Fruit fly (Drosophila melanogaster) whole organism, wandering third instar larva: ENCODE results near the gene CG1236.
A peak's percentile ranks its signal among the peaks of the same experiment; 100 is the strongest.

Source experiments
- Abd-B ChIP-seq: fragments of >200 bp; optimal IDR thresholded peaks from 2 replicates; lab custom pipeline; 2017; ENCODE audit warnings: missing biosample characterization, missing genetic modification characterization
- CG32264 ChIP-seq: fragments of 200-800 bp; sonication (Bioruptor generic); optimal IDR thresholded peaks from 2 replicates; lab custom pipeline; 2016; ENCODE audit warnings: missing biosample characterization, missing genetic modification characterization
- CrebA ChIP-seq: fragments of 200-800 bp; sonication (Bioruptor generic); optimal IDR thresholded peaks from 2 replicates; lab custom pipeline; 2016; ENCODE audit warnings: missing biosample characterization, mild to moderate bottlenecking, missing genetic modification characterization, borderline replicate concordance
- Dif ChIP-seq: fragments of 200-275, 200-300 bp; sonication (Bioruptor generic); optimal IDR thresholded peaks from 2 replicates; lab custom pipeline; 2018; ENCODE audit warnings: missing biosample characterization, missing genetic modification characterization; ENCODE audit not compliant: partially characterized antibody
- GATAd ChIP-seq: sonication (Bioruptor generic); optimal IDR thresholded peaks from 2 replicates; lab custom pipeline; 2016; ENCODE audit warnings: missing biosample characterization, missing genetic modification characterization
- HLH106 ChIP-seq: fragments of 200-800 bp; optimal IDR thresholded peaks from 3 replicates; lab custom pipeline; 2019; ENCODE audit warnings: missing biosample characterization, mild to moderate bottlenecking, missing genetic modification characterization, moderate library complexity
- Hnf4 ChIP-seq: fragments of 200-800 bp; sonication (Bioruptor generic); optimal IDR thresholded peaks from 2 replicates; lab custom pipeline; 2016; ENCODE audit warnings: missing biosample characterization, mild to moderate bottlenecking, missing genetic modification characterization
- Jra ChIP-seq: sonication (Bioruptor generic); optimal IDR thresholded peaks from 2 replicates; lab custom pipeline; 2016; ENCODE audit warnings: missing biosample characterization, missing genetic modification characterization
- Mio ChIP-seq: sonication (Bioruptor generic); optimal IDR thresholded peaks from 2 replicates; lab custom pipeline; 2016; ENCODE audit warnings: missing biosample characterization, missing genetic modification characterization
- Myc ChIP-seq: fragments of >200 bp; optimal IDR thresholded peaks from 2 replicates; lab custom pipeline; 2017
- Rel ChIP-seq, 2 experiments: fragments of 200-800 bp; sonication (Bioruptor generic) in 1 of 2; optimal IDR thresholded peaks; 2 replicates in 1 of 2; 3 replicates in 1 of 2; lab custom pipeline; 2016 to 2019; ENCODE audit warnings: mild to moderate bottlenecking in 2 of 2, missing biosample characterization in 2 of 2, missing genetic modification characterization in 2 of 2, moderate library complexity in 1 of 2
- Vsx2 ChIP-seq: fragments of 200-300, 225-300 bp; sonication (Bioruptor generic); optimal IDR thresholded peaks from 2 replicates; lab custom pipeline; 2018; ENCODE audit warnings: missing biosample characterization, missing genetic modification characterization; ENCODE audit not compliant: partially characterized antibody
- br ChIP-seq: fragments of 200-800 bp; sonication (Bioruptor generic); optimal IDR thresholded peaks from 2 replicates; lab custom pipeline; 2016; ENCODE audit warnings: missing biosample characterization, missing genetic modification characterization
- brk ChIP-seq: fragments of 200-800 bp; sonication (Bioruptor generic); optimal IDR thresholded peaks from 2 replicates; lab custom pipeline; 2016; ENCODE audit warnings: missing biosample characterization, mild to moderate bottlenecking, missing genetic modification characterization
- dmrt93B ChIP-seq: fragments of 200-800 bp; sonication (Bioruptor generic); optimal IDR thresholded peaks from 2 replicates; lab custom pipeline; 2018; ENCODE audit warnings: missing biosample characterization, mild to moderate bottlenecking, missing genetic modification characterization
- dsf ChIP-seq: sonication (Bioruptor generic); optimal IDR thresholded peaks from 2 replicates; lab custom pipeline; 2016; ENCODE audit warnings: missing biosample characterization, missing genetic modification characterization, borderline replicate concordance
- ey ChIP-seq: fragments of 200-800 bp; sonication (Bioruptor generic); optimal IDR thresholded peaks from 2 replicates; lab custom pipeline; 2016; ENCODE audit warnings: missing biosample characterization, missing genetic modification characterization
- foxo ChIP-seq, 2 experiments: fragments of 200-800 bp; sonication (Bioruptor generic); optimal IDR thresholded peaks; 2 replicates in 1 of 2; 3 replicates in 1 of 2; lab custom pipeline; 2016 to 2017; ENCODE audit warnings: missing biosample characterization in 2 of 2, missing genetic modification characterization in 2 of 2
- h ChIP-seq: fragments of 200-800 bp; sonication (Bioruptor generic); optimal IDR thresholded peaks from 3 replicates; lab custom pipeline; 2016; ENCODE audit warnings: missing biosample characterization, mild to moderate bottlenecking, missing genetic modification characterization
- jim ChIP-seq: fragments of 175-275, 200-325 bp; sonication (Bioruptor generic); optimal IDR thresholded peaks from 2 replicates; lab custom pipeline; 2016; ENCODE audit warnings: missing biosample characterization, mild to moderate bottlenecking, missing genetic modification characterization
- pan ChIP-seq: fragments of >200 bp; optimal IDR thresholded peaks from 2 replicates; lab custom pipeline; 2017
- rgr ChIP-seq: fragments of 200-800 bp; sonication (Bioruptor generic); optimal IDR thresholded peaks from 3 replicates; lab custom pipeline; 2016; ENCODE audit warnings: missing biosample characterization, mild to moderate bottlenecking, missing genetic modification characterization
- sage ChIP-seq: fragments of 200-800 bp; sonication (Bioruptor generic); optimal IDR thresholded peaks from 2 replicates; lab custom pipeline; 2016; ENCODE audit warnings: missing biosample characterization, mild to moderate bottlenecking, missing genetic modification characterization
- sv ChIP-seq: fragments of 200-800 bp; sonication (Bioruptor generic); optimal IDR thresholded peaks from 3 replicates; lab custom pipeline; 2016; ENCODE audit warnings: missing biosample characterization, missing genetic modification characterization
- tai ChIP-seq: sonication (Bioruptor generic); optimal IDR thresholded peaks from 2 replicates; lab custom pipeline; 2016; ENCODE audit warnings: missing biosample characterization, missing genetic modification characterization
- usp ChIP-seq: fragments of >200 bp; optimal IDR thresholded peaks from 2 replicates; lab custom pipeline; 2017; ENCODE audit warnings: missing biosample characterization, missing genetic modification characterization
- woc ChIP-seq: sonication (Bioruptor generic); optimal IDR thresholded peaks from 2 replicates; lab custom pipeline; 2016; ENCODE audit warnings: missing biosample characterization, mild to moderate bottlenecking, missing genetic modification characterization

Gene CG1236

dm6 chr3R:5705469-5706067 is 31.0 kb upstream of the CG1236 start:
- TF ChIP-seq woc (GFP tag; lab: Kevin White, UChicago), result no peak
- peak; percentile 53 for TF ChIP-seq HLH106 (tag; lab: Kevin White, UChicago)
- peak; percentile 7 for TF ChIP-seq sv (GFP tag; lab: Kevin White, UChicago)
- TF ChIP-seq Rel (GFP tag; optimal IDR thresholded peaks at IDR 0.05; lab: Kevin White, UChicago), result no peak
- no peak for TF ChIP-seq Rel (tag; optimal IDR thresholded peaks at IDR 0.05; lab: Kevin White, UChicago)
- peak; percentile 22 for TF ChIP-seq dmrt93B
- TF ChIP-seq rgr (GFP tag; lab: Kevin White, UChicago), result peak; percentile 26
- TF ChIP-seq dsf (GFP tag; lab: Kevin White, UChicago), result no peak
- TF ChIP-seq br (GFP tag; lab: Kevin White, UChicago), result no peak
- TF ChIP-seq brk, result no peak
- peak; percentile 63 for TF ChIP-seq h
- no peak for TF ChIP-seq Myc (lab: Kevin White, UChicago)
- TF ChIP-seq GATAd, result no peak
- no peak for TF ChIP-seq Abd-B
- no peak for TF ChIP-seq Vsx2 (GFP tag; lab: Kevin White, UChicago)
- TF ChIP-seq foxo (GFP tag; optimal IDR thresholded peaks at IDR 0.05; lab: Kevin White, UChicago), result peak in 1 of 2 experiments; percentile 53
- peak; percentile 40 for TF ChIP-seq ey

dm6 chr3R:5716755-5717309 is 19.7 kb upstream of the CG1236 start, which contains the start of gene cas:
cas (minus strand) TSS chr3R:5716805.
- TF ChIP-seq Vsx2 (GFP tag; lab: Kevin White, UChicago), result no peak
- TF ChIP-seq Jra, result no peak
- TF ChIP-seq rgr (GFP tag; lab: Kevin White, UChicago), result no peak
- TF ChIP-seq tai, result no peak

dm6 chr3R:5723122-5723521 is 13.4 kb upstream of the CG1236 start:
- no peak for TF ChIP-seq tai

- no peak for TF ChIP-seq jim
- no peak for TF ChIP-seq dmrt93B
- TF ChIP-seq, all 38 proteins: peak for 0
These were observed 8.7 kb upstream of the CG1236 start for dm6 chr3R:5727724-5728365.

- TF ChIP-seq Hnf4, result no peak
- peak; percentile 68 for TF ChIP-seq Myc (lab: Kevin White, UChicago)
These were observed 3.4 kb upstream of the CG1236 start, which contains the start of gene CG1239 for dm6 chr3R:5733181-5733580. CG1239 (plus strand) TSS chr3R:5733513.

- TF ChIP-seq Myc (lab: Kevin White, UChicago) (no peak), Mio (no peak), sage (GFP tag; lab: Kevin White, UChicago) (no peak), CG32264 (GFP tag; lab: Kevin White, UChicago) (no peak), Dif (GFP tag; lab: Kevin White, UChicago) (no peak), h (no peak), sv (GFP tag; lab: Kevin White, UChicago) (no peak), woc (GFP tag; lab: Kevin White, UChicago) (no peak), Abd-B (no peak), dsf (GFP tag; lab: Kevin White, UChicago) (no peak), Rel (GFP tag; optimal IDR thresholded peaks at IDR 0.05; lab: Kevin White, UChicago) (no peak), Rel (tag; optimal IDR thresholded peaks at IDR 0.05; lab: Kevin White, UChicago) (no peak), CrebA (GFP tag; lab: Kevin White, UChicago) (no peak), pan (lab: Kevin White, UChicago) (no peak), usp (GFP tag; lab: Kevin White, UChicago) (no peak), Jra (no peak)
These were observed 715 bp downstream of the CG1236 start for dm6 chr3R:5737263-5737662.
